Fruit fly (Drosophila melanogaster) whole organism, embryonic: ENCODE measurements around the gene spn-B.

ENCODE experiments used
- Ada2b ChIP-seq: fragments of 200-800 bp; sonication (Bioruptor generic); IDR thresholded peaks from 2 replicates; pipeline ENCODE4 v1.3.6; 2022; ENCODE audit warnings: missing biosample characterization, missing genetic modification characterization
- Atf6 ChIP-seq: fragments of 200-800 bp; sonication (Bioruptor generic); IDR thresholded peaks from 2 replicates; pipeline ENCODE4 v1.3.6; 2022; ENCODE audit warnings: missing biosample characterization, missing genetic modification characterization
- CG10209 ChIP-seq: fragments of 200-800 bp; sonication (Bioruptor generic); optimal IDR thresholded peaks from 3 replicates; lab custom pipeline; 2017; ENCODE audit warnings: missing biosample characterization, mild to moderate bottlenecking, missing genetic modification characterization, missing genetic modification reagents
- CG10543 ChIP-seq: fragments of 200-800 bp; sonication (Bioruptor generic); optimal IDR thresholded peaks from 3 replicates; lab custom pipeline; 2017; ENCODE audit warnings: missing biosample characterization, mild to moderate bottlenecking, missing genetic modification characterization, moderate library complexity
- CG10979 ChIP-seq: fragments of 200-800 bp; sonication (Bioruptor generic); optimal IDR thresholded peaks from 2 replicates; lab custom pipeline; 2018; ENCODE audit warnings: missing biosample characterization, mild to moderate bottlenecking, missing genetic modification characterization, moderate library complexity
- CG12236 ChIP-seq: fragments of 200-800 bp; sonication (Bioruptor generic); optimal IDR thresholded peaks from 2 replicates; lab custom pipeline; 2016; ENCODE audit warnings: missing biosample characterization, missing genetic modification characterization
- CG14014 ChIP-seq: fragments of 200-800 bp; sonication (Bioruptor generic); IDR thresholded peaks from 2 replicates; pipeline ENCODE4 v1.3.6; 2022; ENCODE audit warnings: missing biosample characterization, missing genetic modification characterization
- CG15073 ChIP-seq: fragments of 200-800 bp; sonication (Bioruptor generic); optimal IDR thresholded peaks from 2 replicates; lab custom pipeline; 2016; ENCODE audit warnings: missing biosample characterization, missing genetic modification characterization
- CG15696 ChIP-seq: fragments of 200-800 bp; sonication (Bioruptor generic); optimal IDR thresholded peaks from 2 replicates; lab custom pipeline; 2019; ENCODE audit warnings: missing biosample characterization, mild to moderate bottlenecking, missing genetic modification characterization, moderate library complexity
- CG16779 ChIP-seq: fragments of 200-800 bp; sonication (Bioruptor generic); IDR thresholded peaks from 2 replicates; pipeline ENCODE4 v1.3.6; 2022; ENCODE audit warnings: missing biosample characterization, missing genetic modification characterization
- CG16813 ChIP-seq: fragments of 200-800 bp; sonication (Bioruptor generic); IDR thresholded peaks from 3 replicates; pipeline ENCODE4 v1.3.6; 2022; ENCODE audit warnings: missing biosample characterization, missing genetic modification characterization; ENCODE audit not compliant: partially characterized antibody
- CG17186 ChIP-seq: fragments of 200-800 bp; sonication (Bioruptor generic); optimal IDR thresholded peaks from 3 replicates; lab custom pipeline; 2017; ENCODE audit warnings: missing biosample characterization, missing genetic modification reagents, missing genetic modification characterization
- CG17568 ChIP-seq: fragments of 200-800 bp; sonication (Bioruptor generic); optimal IDR thresholded peaks from 2 replicates; lab custom pipeline; 2018; ENCODE audit warnings: missing biosample characterization, mild to moderate bottlenecking, missing genetic modification characterization, moderate library complexity
- CG1832 ChIP-seq: fragments of 200-800 bp; sonication (Bioruptor generic); optimal IDR thresholded peaks from 2 replicates; lab custom pipeline; 2017; ENCODE audit warnings: missing biosample characterization, mild to moderate bottlenecking, missing genetic modification characterization, inconsistent platforms
- CG31388 ChIP-seq: fragments of 200-800 bp; sonication (Bioruptor generic); optimal IDR thresholded peaks from 2 replicates; lab custom pipeline; 2016; ENCODE audit warnings: missing biosample characterization, missing genetic modification characterization
- CG32767 ChIP-seq: fragments of 200-800 bp; sonication (Bioruptor generic); IDR thresholded peaks from 2 replicates; pipeline ENCODE4 v1.3.6; 2022; ENCODE audit warnings: missing biosample characterization, missing genetic modification characterization
- CG3407 ChIP-seq: fragments of 200-800 bp; sonication (Bioruptor generic); optimal IDR thresholded peaks from 2 replicates; lab custom pipeline; 2018; ENCODE audit warnings: missing biosample characterization, mild to moderate bottlenecking, missing genetic modification characterization
- CG6683 ChIP-seq: fragments of 200-800 bp; sonication (Bioruptor generic); optimal IDR thresholded peaks from 2 replicates; lab custom pipeline; 2017; ENCODE audit warnings: missing biosample characterization, mild to moderate bottlenecking, missing genetic modification characterization, missing genetic modification reagents
- CG6854 ChIP-seq: fragments of 200-800 bp; sonication (Bioruptor generic); optimal IDR thresholded peaks from 3 replicates; lab custom pipeline; 2017; ENCODE audit warnings: missing biosample characterization, mild to moderate bottlenecking, missing genetic modification characterization
- CG8089 ChIP-seq: fragments of 200-800 bp; sonication (Bioruptor generic); optimal IDR thresholded peaks from 3 replicates; lab custom pipeline; 2016; ENCODE audit warnings: missing biosample characterization, missing genetic modification characterization
- CG8359 ChIP-seq: fragments of 200-800 bp; sonication (Bioruptor generic); optimal IDR thresholded peaks from 2 replicates; lab custom pipeline; 2017; ENCODE audit warnings: missing biosample characterization, mild to moderate bottlenecking, missing genetic modification characterization, borderline replicate concordance
- CG9932 ChIP-seq: fragments of 200-800 bp; sonication (Bioruptor generic); IDR thresholded peaks from 2 replicates; pipeline ENCODE4 v1.3.6; 2022; ENCODE audit warnings: missing biosample characterization, missing genetic modification characterization
- CTCF ChIP-seq: fragments of 200-800 bp; sonication (Bioruptor generic); optimal IDR thresholded peaks from 2 replicates; lab custom pipeline; 2017; ENCODE audit warnings: missing biosample characterization, mild to moderate bottlenecking, missing genetic modification characterization, moderate library complexity
- Dip3 ChIP-seq: fragments of 200-800 bp; sonication (Bioruptor generic); optimal IDR thresholded peaks from 3 replicates; lab custom pipeline; 2016; ENCODE audit warnings: missing biosample characterization, missing genetic modification characterization
- Gug ChIP-seq: fragments of 200-800 bp; sonication (Bioruptor generic); IDR thresholded peaks from 4 replicates; pipeline ENCODE4 v1.3.6; 2022; ENCODE audit warnings: missing biosample characterization, missing genetic modification characterization
- HHEX ChIP-seq: fragments of 200-800 bp; sonication (Bioruptor generic); optimal IDR thresholded peaks from 3 replicates; lab custom pipeline; 2017; ENCODE audit warnings: missing biosample characterization, mild to moderate bottlenecking, missing genetic modification characterization, missing genetic modification reagents
- Hmx ChIP-seq: fragments of 200-800 bp; sonication (Bioruptor generic); optimal IDR thresholded peaks from 2 replicates; lab custom pipeline; 2016; ENCODE audit warnings: missing biosample characterization, missing genetic modification characterization
- Mad ChIP-seq: fragments of 200-800 bp; sonication (Bioruptor generic); optimal IDR thresholded peaks from 2 replicates; lab custom pipeline; 2016; ENCODE audit warnings: missing biosample characterization, missing genetic modification characterization
- Opbp ChIP-seq: fragments of 200-800 bp; sonication (Bioruptor generic); IDR thresholded peaks from 3 replicates; pipeline ENCODE4 v1.3.6; 2022; ENCODE audit warnings: missing biosample characterization, missing genetic modification characterization; ENCODE audit not compliant: partially characterized antibody
- Optix ChIP-seq: fragments of 200-800 bp; sonication (Bioruptor generic); IDR thresholded peaks from 3 replicates; pipeline ENCODE4 v1.3.6; 2022; ENCODE audit warnings: missing biosample characterization, missing genetic modification characterization
- Vsx1 ChIP-seq: fragments of 200-800 bp; sonication (Bioruptor generic); optimal IDR thresholded peaks from 2 replicates; lab custom pipeline; 2017; ENCODE audit warnings: missing biosample characterization, mild to moderate bottlenecking, missing genetic modification characterization, missing genetic modification reagents
- corto ChIP-seq: fragments of 200-800 bp; sonication (Bioruptor generic); optimal IDR thresholded peaks from 2 replicates; lab custom pipeline; 2016; ENCODE audit warnings: missing biosample characterization, mild to moderate bottlenecking, missing genetic modification characterization, moderate library complexity
- exex ChIP-seq: fragments of 200-800 bp; sonication (Bioruptor generic); optimal IDR thresholded peaks from 4 replicates; lab custom pipeline; 2018; ENCODE audit warnings: missing biosample characterization, mild to moderate bottlenecking, missing genetic modification characterization, moderate library complexity
- fu2 ChIP-seq: fragments of 200-800 bp; sonication (Bioruptor generic); optimal IDR thresholded peaks from 2 replicates; lab custom pipeline; 2016; ENCODE audit warnings: missing biosample characterization, missing genetic modification characterization
- knrl ChIP-seq: fragments of 200-800 bp; sonication (Bioruptor generic); IDR thresholded peaks from 3 replicates; pipeline ENCODE4 v1.3.6; 2022; ENCODE audit warnings: missing biosample characterization, missing genetic modification characterization; ENCODE audit not compliant: partially characterized antibody
- lbe ChIP-seq: fragments of 200-800 bp; sonication (Bioruptor generic); optimal IDR thresholded peaks from 2 replicates; lab custom pipeline; 2016; ENCODE audit warnings: missing biosample characterization, mild to moderate bottlenecking, missing genetic modification characterization
- mam ChIP-seq: fragments of 200-800 bp; sonication (Bioruptor generic); optimal IDR thresholded peaks from 3 replicates; lab custom pipeline; 2016; ENCODE audit warnings: missing biosample characterization, missing genetic modification characterization
- nom ChIP-seq: fragments of 200-800 bp; sonication (Bioruptor generic); optimal IDR thresholded peaks from 2 replicates; lab custom pipeline; 2017; ENCODE audit warnings: missing biosample characterization, missing genetic modification characterization, mild to moderate bottlenecking, moderate library complexity, missing genetic modification reagents
- otp ChIP-seq: fragments of 200-800 bp; sonication (Bioruptor generic); IDR thresholded peaks from 3 replicates; pipeline ENCODE4, ENCODE4 v1.3.6; 2022; ENCODE audit warnings: missing biosample characterization, missing genetic modification characterization
- pan ChIP-seq, 4 experiments: fragments of >200 bp in 3 of 4; fragments of 200-800 bp in 1 of 4; sonication (Bioruptor generic) in 1 of 4; optimal IDR thresholded peaks in 3 of 4; IDR thresholded peaks in 1 of 4; 2 replicates each; pipeline versions ENCODE4 v1.3.6 to Lab custom; 2017 to 2022; ENCODE audit warnings: missing biosample characterization in 2 of 4, missing genetic modification characterization in 2 of 4, mixed read lengths in 1 of 4
- ranshi ChIP-seq: fragments of 200-800 bp; sonication (Bioruptor generic); IDR thresholded peaks from 2 replicates; pipeline ENCODE4 v1.3.6; 2022; ENCODE audit warnings: missing biosample characterization, missing genetic modification characterization
- ro ChIP-seq: fragments of 200-800 bp; sonication (Bioruptor generic); IDR thresholded peaks from 2 replicates; pipeline ENCODE4 v1.3.6; 2022; ENCODE audit warnings: missing biosample characterization, missing genetic modification characterization
- sim ChIP-seq: fragments of 200-800 bp; sonication (Bioruptor generic); IDR thresholded peaks from 2 replicates; pipeline ENCODE4 v1.3.6; 2022; ENCODE audit warnings: missing biosample characterization, missing genetic modification characterization
- slp2 ChIP-seq: fragments of 200-800 bp; sonication (Bioruptor generic); optimal IDR thresholded peaks from 2 replicates; lab custom pipeline; 2016; ENCODE audit warnings: missing biosample characterization, missing genetic modification characterization
- ssp ChIP-seq: fragments of 200-800 bp; sonication (Bioruptor generic); IDR thresholded peaks from 2 replicates; pipeline ENCODE4 v1.3.6; 2022; ENCODE audit warnings: missing biosample characterization, missing genetic modification characterization
- tna ChIP-seq: fragments of 200-800 bp; sonication (Bioruptor generic); IDR thresholded peaks from 2 replicates; pipeline ENCODE4 v1.3.6; 2022; ENCODE audit warnings: missing biosample characterization, missing genetic modification characterization; ENCODE audit not compliant: partially characterized antibody
- tup ChIP-seq: fragments of 200-800 bp; sonication (Bioruptor generic); optimal IDR thresholded peaks from 2 replicates; lab custom pipeline; 2016; ENCODE audit warnings: missing biosample characterization, mild to moderate bottlenecking, missing genetic modification characterization, moderate library complexity
- tx ChIP-seq: fragments of 200-800 bp; sonication (Bioruptor generic); optimal IDR thresholded peaks from 2 replicates; lab custom pipeline; 2016; ENCODE audit warnings: missing biosample characterization, missing genetic modification characterization
- wdn ChIP-seq: fragments of 200-800 bp; sonication (Bioruptor generic); IDR thresholded peaks from 2 replicates; pipeline ENCODE4 v1.3.6; 2022; ENCODE audit warnings: missing biosample characterization, missing genetic modification characterization

The spn-B gene

dm6 chr3R:14288669-14289383 lies 39.0 kb upstream of the spn-B start, which contains the start of gene red (continued):
- TF ChIP-seq corto (GFP tag; lab: Kevin White, UChicago): no peak
- peak; percentile 80 for TF ChIP-seq CG14014 (GFP tag; lab: Robert Waterston, UW)
- peak; percentile 62 for TF ChIP-seq CG6854 (GFP tag; lab: Kevin White, UChicago)
- peak; percentile 74 for TF ChIP-seq CG10209
- peak; percentile 15 for TF ChIP-seq CG3407 (GFP tag; lab: Kevin White, UChicago)
- TF ChIP-seq tna (GFP tag; lab: Robert Waterston, UW): no peak
- TF ChIP-seq Mad (GFP tag; lab: Kevin White, UChicago): peak; percentile 30
- TF ChIP-seq CG1832 (GFP tag; lab: Kevin White, UChicago): no peak
- peak; percentile 24 for TF ChIP-seq tx (GFP tag; lab: Kevin White, UChicago)
- TF ChIP-seq knrl (GFP tag; lab: Robert Waterston, UW): no peak
- peak; percentile 96 for TF ChIP-seq exex (tag; lab: Kevin White, UChicago)
- TF ChIP-seq wdn: peak; percentile 77; the same call in 1 of the 2 replicates
- no peak for TF ChIP-seq pan (optimal IDR thresholded peaks at IDR 0.05; lab: Kevin White, UChicago)
- TF ChIP-seq pan (GFP tag; optimal IDR thresholded peaks at IDR 0.05 in 1 of 2, IDR thresholded peaks at IDR 0.05 in 1 of 2): peak in 1 of 2 experiments; percentile 79
- TF ChIP-seq otp (GFP tag; lab: Robert Waterston, UW): peak; percentile 75; the same call in 2 of the 3 replicates
- TF ChIP-seq ssp (GFP tag; lab: Robert Waterston, UW): no peak
- TF ChIP-seq CTCF (GFP tag; lab: Kevin White, UChicago): peak; percentile 28
- no peak for TF ChIP-seq CG17186 (GFP tag; lab: Kevin White, UChicago)
- TF ChIP-seq Hmx (GFP tag; lab: Kevin White, UChicago): no peak
- TF ChIP-seq fu2 (GFP tag; lab: Kevin White, UChicago): peak; percentile 59
- TF ChIP-seq CG15696 (tag; lab: Kevin White, UChicago): peak; percentile 27
- TF ChIP-seq tup (GFP tag; lab: Kevin White, UChicago): peak; percentile 54
- TF ChIP-seq CG16779 (GFP tag; lab: Robert Waterston, UW): no peak
- no peak for TF ChIP-seq CG8359
- TF ChIP-seq Dip3 (GFP tag; lab: Kevin White, UChicago): peak; percentile 68
- TF ChIP-seq CG9932 (GFP tag; lab: Robert Waterston, UW): peak; percentile 75
- TF ChIP-seq mam (GFP tag; lab: Kevin White, UChicago): peak; percentile 63
- TF ChIP-seq CG31388 (GFP tag; lab: Kevin White, UChicago): peak; percentile 0
- no peak for TF ChIP-seq Opbp (GFP tag; lab: Robert Waterston, UW)
- peak; percentile 69 for TF ChIP-seq Ada2b (GFP tag; lab: Robert Waterston, UW)
- no peak for TF ChIP-seq CG16813 (GFP tag; lab: Robert Waterston, UW)
- peak; percentile 68 for TF ChIP-seq CG10979
- TF ChIP-seq Atf6 (GFP tag; lab: Robert Waterston, UW): peak; percentile 84
- TF ChIP-seq Gug (GFP tag; lab: Robert Waterston, UW): peak; percentile 67; the same call in 3 of the 4 replicates
- peak; percentile 82 for TF ChIP-seq HHEX (GFP tag; lab: Kevin White, UChicago)
- TF ChIP-seq ranshi (GFP tag; lab: Robert Waterston, UW): peak; percentile 70; the same call in 1 of the 2 replicates
- peak; percentile 45 for TF ChIP-seq CG6683 (GFP tag; lab: Kevin White, UChicago)
- peak; percentile 69 for TF ChIP-seq nom (GFP tag; lab: Kevin White, UChicago)
- no peak for TF ChIP-seq CG15073 (GFP tag; lab: Kevin White, UChicago)
- TF ChIP-seq CG32767 (GFP tag; lab: Robert Waterston, UW): 0 out of 2 replicates have a peak, but pooled peaks have one; percentile 24
- TF ChIP-seq lbe (GFP tag; lab: Kevin White, UChicago): peak; percentile 49
- TF ChIP-seq Optix (GFP tag; lab: Robert Waterston, UW): 0 out of 3 replicates have a peak, but pooled peaks have one; percentile 33
- TF ChIP-seq slp2 (GFP tag; lab: Kevin White, UChicago): no peak
- TF ChIP-seq ro (GFP tag; lab: Robert Waterston, UW): no peak
- peak; percentile 32 for TF ChIP-seq Vsx1
- peak; percentile 77 for TF ChIP-seq CG10543
- TF ChIP-seq CG12236 (GFP tag; lab: Kevin White, UChicago): no peak
- peak; percentile 71 for TF ChIP-seq CG17568
- no peak for TF ChIP-seq sim (GFP tag; lab: Robert Waterston, UW)
- TF ChIP-seq CG8089 (GFP tag; lab: Kevin White, UChicago): no peak
